Fruit fly (Drosophila melanogaster): ENCODE results near the gene alpha-Spec.

DNA sequence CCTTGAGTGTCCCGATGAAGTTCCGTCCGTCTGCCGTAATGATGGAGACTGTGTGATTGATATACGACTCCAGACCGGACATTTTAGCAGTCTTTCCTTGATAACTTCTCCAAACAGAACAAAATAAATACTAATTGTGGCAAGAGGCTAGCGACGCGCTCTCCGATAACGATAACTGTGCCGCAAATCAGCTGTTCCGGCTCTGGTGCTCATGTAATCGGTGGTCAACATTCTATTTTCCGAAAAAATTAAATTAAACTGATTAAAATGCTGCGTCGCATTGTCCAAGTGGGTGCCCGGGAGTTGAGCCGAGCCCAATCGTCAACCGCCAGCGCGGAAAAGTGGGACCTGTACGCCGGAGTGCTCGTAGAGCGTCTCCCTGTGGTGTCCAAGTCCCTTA is 17.9 kb downstream of the alpha-Spec start, which contains the start of the genes CG2021 and mRpL46:
- TF ChIP-seq psq (optimal IDR thresholded peaks at IDR 0.05) (no peak), Sin3A (optimal IDR thresholded peaks at IDR 0.05) (no peak), insv (optimal IDR thresholded peaks at IDR 0.05) (no peak), h (optimal IDR thresholded peaks at IDR 0.05) (no peak)

All from Kc167 (cell line).